Fruit fly (Drosophila melanogaster): ENCODE results near the gene TfIIEalpha.

Gene TfIIEalpha

DNA sequence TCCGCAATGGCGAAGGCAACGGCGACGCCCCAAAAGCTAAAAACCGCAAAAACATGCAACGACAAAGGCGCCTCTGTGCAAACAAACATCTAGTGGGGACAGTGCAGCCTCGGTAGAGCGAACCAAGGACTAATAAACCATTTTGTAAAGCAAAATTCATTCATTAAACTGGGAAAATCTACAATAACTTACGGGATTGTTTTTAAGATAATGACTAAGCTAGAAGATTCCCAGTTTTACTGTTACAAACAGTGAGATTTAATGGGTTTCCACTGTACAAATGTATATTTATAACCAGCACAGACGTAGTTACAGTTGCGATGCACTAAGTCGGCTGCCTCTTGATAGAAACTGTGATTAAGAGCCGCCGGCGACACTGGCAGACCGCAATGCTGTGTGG lies 25.6 kb upstream of the TfIIEalpha start:
- no peak for TF ChIP-seq Dif (GFP tag; optimal IDR thresholded peaks at IDR 0.05; ENCODE audit: partially characterized antibody)
- no peak for TF ChIP-seq fru (GFP tag; optimal IDR thresholded peaks at IDR 0.05)
- no peak for TF ChIP-seq br (GFP tag; optimal IDR thresholded peaks at IDR 0.05)
- TF ChIP-seq foxo (GFP tag; optimal IDR thresholded peaks at IDR 0.05): peak in 1 of 2 experiments; percentile 28
- TF ChIP-seq GATAd (GFP tag; optimal IDR thresholded peaks at IDR 0.05): no peak
- TF ChIP-seq Hr83 (GFP tag; optimal IDR thresholded peaks at IDR 0.05; ENCODE audit: poor library complexity, severe bottlenecking): no peak

DNA sequence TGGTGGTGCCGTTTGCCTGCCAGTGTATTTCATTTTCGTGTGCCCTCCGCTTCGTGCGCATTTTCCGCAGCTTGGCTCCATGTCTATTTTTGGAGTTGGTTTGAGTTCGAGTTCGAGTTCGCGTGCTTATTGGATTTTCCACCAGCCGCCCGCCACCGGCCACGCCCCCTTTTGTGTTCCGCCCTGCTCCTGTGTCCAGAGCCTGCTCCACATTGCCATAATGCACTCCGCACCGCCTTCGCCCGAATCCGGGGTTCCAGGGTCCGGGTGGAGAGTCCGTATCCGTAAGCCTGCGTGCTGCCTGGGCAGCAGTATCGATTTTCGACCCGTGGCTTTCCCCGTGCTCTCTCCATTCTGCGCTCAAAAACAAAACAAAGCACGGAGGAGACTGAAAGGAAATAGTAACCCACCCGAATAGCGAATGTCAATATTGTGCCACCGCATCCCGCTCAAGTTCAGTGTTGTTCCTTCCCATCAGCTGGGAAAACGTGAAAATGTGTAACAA lies 3.5 kb upstream of the TfIIEalpha start:
- TF ChIP-seq dsf (GFP tag; optimal IDR thresholded peaks at IDR 0.05; ENCODE audit: borderline replicate concordance) (no peak), sv (GFP tag; optimal IDR thresholded peaks at IDR 0.05) (no peak), HLH106 (tag; optimal IDR thresholded peaks at IDR 0.05) (no peak), dl (GFP tag; optimal IDR thresholded peaks at IDR 0.05; ENCODE audit: insufficient read depth in 1 of 2, partially characterized antibody in 2 of 2) (no peak), N (GFP tag; optimal IDR thresholded peaks at IDR 0.05) (no peak), Rel (GFP tag; optimal IDR thresholded peaks at IDR 0.05) (no peak), Rel (tag; optimal IDR thresholded peaks at IDR 0.05) (no peak), foxo (GFP tag; optimal IDR thresholded peaks at IDR 0.05) (no peak), Myc (optimal IDR thresholded peaks at IDR 0.05) (no peak), Jra (GFP tag; optimal IDR thresholded peaks at IDR 0.05) (no peak), brk (GFP tag; optimal IDR thresholded peaks at IDR 0.05) (no peak), pan (optimal IDR thresholded peaks at IDR 0.05) (no peak), GATAd (GFP tag; optimal IDR thresholded peaks at IDR 0.05) (no peak), tai (GFP tag; optimal IDR thresholded peaks at IDR 0.05) (no peak), lola (GFP tag; optimal IDR thresholded peaks at IDR 0.05) (no peak), CG9705 (GFP tag; optimal IDR thresholded peaks at IDR 0.05) (no peak)

DNA sequence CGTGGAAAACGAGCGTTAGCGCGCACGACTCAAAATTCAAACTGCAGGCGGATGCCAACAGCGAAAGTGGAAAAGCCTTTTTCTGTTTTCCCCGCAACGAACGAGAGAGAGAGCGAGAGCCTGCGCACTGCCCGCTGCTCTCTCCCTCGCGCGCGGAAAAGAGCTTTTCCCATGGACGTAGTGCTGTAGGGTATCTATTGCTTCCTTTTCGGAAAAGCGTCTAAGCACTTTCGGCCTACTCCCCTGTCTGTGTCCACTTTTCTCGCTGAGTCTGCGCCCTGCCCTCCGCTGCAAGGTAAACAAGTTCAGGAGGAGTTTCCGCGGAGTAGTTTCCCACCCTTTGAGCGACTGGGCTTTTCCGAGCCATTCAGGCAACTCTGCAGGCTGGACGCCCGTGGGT lies 1.5 kb upstream of the TfIIEalpha start, which contains the start of gene CG32085:
TSS of gene CG32085 (minus strand) at position 47 of the 400 bp plus-strand sequence.
- TF ChIP-seq OdsH (GFP tag; optimal IDR thresholded peaks at IDR 0.05) (no peak), br (GFP tag; optimal IDR thresholded peaks at IDR 0.05) (no peak), fru (GFP tag; optimal IDR thresholded peaks at IDR 0.05) (peak; percentile 11), Hr78 (GFP tag; optimal IDR thresholded peaks at IDR 0.05) (no peak), GATAd (GFP tag; optimal IDR thresholded peaks at IDR 0.05) (no peak), Dif (GFP tag; optimal IDR thresholded peaks at IDR 0.05; ENCODE audit: partially characterized antibody) (no peak), foxo (GFP tag; optimal IDR thresholded peaks at IDR 0.05) (peak in 1 of 2 experiments; percentile 38), Vsx2 (GFP tag; optimal IDR thresholded peaks at IDR 0.05; ENCODE audit: partially characterized antibody) (peak; percentile 33), sv (GFP tag; optimal IDR thresholded peaks at IDR 0.05) (peak; percentile 52), psq (GFP tag; optimal IDR thresholded peaks at IDR 0.05) (no peak)

dm6 chr3L:11683819-11684521 lies 2.1 kb downstream of the TfIIEalpha start, which contains the start of gene Sugb:
Gene Sugb, plus strand, starts transcription at chr3L:11683980.
- TF ChIP-seq Mio (GFP tag; optimal IDR thresholded peaks at IDR 0.05) (no peak), CG32264 (GFP tag; optimal IDR thresholded peaks at IDR 0.05) (peak; percentile 69), rgr (GFP tag; optimal IDR thresholded peaks at IDR 0.05) (peak; percentile 76), usp (GFP tag; optimal IDR thresholded peaks at IDR 0.05) (no peak), brk (GFP tag; optimal IDR thresholded peaks at IDR 0.05) (peak; percentile 70), Rel (GFP tag; optimal IDR thresholded peaks at IDR 0.05) (no peak), Rel (tag; optimal IDR thresholded peaks at IDR 0.05) (peak; percentile 62), Vsx2 (GFP tag; optimal IDR thresholded peaks at IDR 0.05; ENCODE audit: partially characterized antibody) (no peak), Abd-B (GFP tag; optimal IDR thresholded peaks at IDR 0.05) (no peak), Hr78 (GFP tag; optimal IDR thresholded peaks at IDR 0.05) (no peak), dmrt93B (GFP tag; optimal IDR thresholded peaks at IDR 0.05) (no peak), dl (GFP tag; optimal IDR thresholded peaks at IDR 0.05; ENCODE audit: insufficient read depth in 1 of 2, partially characterized antibody in 2 of 2) (no peak), h (GFP tag; optimal IDR thresholded peaks at IDR 0.05) (peak; percentile 79), lola (GFP tag; optimal IDR thresholded peaks at IDR 0.05) (no peak), Jra (GFP tag; optimal IDR thresholded peaks at IDR 0.05) (peak; percentile 62), psq (GFP tag; optimal IDR thresholded peaks at IDR 0.05) (peak; percentile 45), dsf (GFP tag; optimal IDR thresholded peaks at IDR 0.05; ENCODE audit: borderline replicate concordance) (peak; percentile 40), foxo (GFP tag; optimal IDR thresholded peaks at IDR 0.05) (peak; percentile 69 to 81), N (GFP tag; optimal IDR thresholded peaks at IDR 0.05) (no peak), fru (GFP tag; optimal IDR thresholded peaks at IDR 0.05) (peak; percentile 71), OdsH (GFP tag; optimal IDR thresholded peaks at IDR 0.05) (peak; percentile 77), Hr83 (GFP tag; optimal IDR thresholded peaks at IDR 0.05; ENCODE audit: poor library complexity, severe bottlenecking) (peak; percentile 19), Dfd (GFP tag; optimal IDR thresholded peaks at IDR 0.05) (no peak), CG9705 (GFP tag; optimal IDR thresholded peaks at IDR 0.05) (peak; percentile 3), sage (GFP tag; optimal IDR thresholded peaks at IDR 0.05) (peak; percentile 76), Myc (optimal IDR thresholded peaks at IDR 0.05) (no peak), jim (GFP tag; optimal IDR thresholded peaks at IDR 0.05) (no peak), HLH106 (tag; optimal IDR thresholded peaks at IDR 0.05) (peak; percentile 56), woc (GFP tag; optimal IDR thresholded peaks at IDR 0.05) (peak; percentile 67), sv (GFP tag; optimal IDR thresholded peaks at IDR 0.05) (peak; percentile 74), Sp1 (GFP tag; optimal IDR thresholded peaks at IDR 0.05) (peak; percentile 77), Dif (GFP tag; optimal IDR thresholded peaks at IDR 0.05; ENCODE audit: partially characterized antibody) (no peak), ey (GFP tag; optimal IDR thresholded peaks at IDR 0.05) (peak; percentile 64), tai (GFP tag; optimal IDR thresholded peaks at IDR 0.05) (no peak), br (GFP tag; optimal IDR thresholded peaks at IDR 0.05) (peak; percentile 75), GATAd (GFP tag; optimal IDR thresholded peaks at IDR 0.05) (peak; percentile 32), Hnf4 (GFP tag; optimal IDR thresholded peaks at IDR 0.05) (no peak)
